Worm (Caenorhabditis elegans) whole organism, L4 larva: ENCODE measurements around the gene asah-2.
A peak's percentile ranks its signal among the peaks of the same experiment; 100 is the strongest.

ENCODE experiments used
- F10B5.3 ChIP-seq: sonication (generic microtip); optimal IDR thresholded peaks from 2 replicates; lab custom pipeline; 2016; ENCODE audit warnings: mild to moderate bottlenecking, missing genetic modification characterization, missing compliant biosample characterization
- R02D3.7 ChIP-seq: fragments of 150-350 bp; sonication (generic microtip); optimal IDR thresholded peaks from 3 replicates; lab custom pipeline; 2014; ENCODE audit warnings: missing biosample characterization, missing genetic modification characterization
- Y48G9A.11 ChIP-seq: fragments of 200-800 bp; sonication (Bioruptor generic); IDR thresholded peaks from 2 replicates; pipeline ENCODE4 v1.3.6; 2022; ENCODE audit warnings: missing genetic modification reagents, missing genetic modification characterization, missing compliant biosample characterization
- Y5F2A.4 ChIP-seq: fragments of 200-800 bp; sonication (Bioruptor generic); optimal IDR thresholded peaks from 2 replicates; lab custom pipeline; 2018; ENCODE audit warnings: mild to moderate bottlenecking, missing genetic modification characterization, missing compliant biosample characterization
- Y75B8A.6 ChIP-seq: fragments of 200-800 bp; sonication (Bioruptor generic); IDR thresholded peaks from 2 replicates; pipeline ENCODE4 v1.3.6; 2022; ENCODE audit warnings: missing genetic modification reagents, missing genetic modification characterization, missing compliant biosample characterization
- ZK337.2 ChIP-seq: fragments of 200-800 bp; sonication (Bioruptor generic); IDR thresholded peaks from 2 replicates; pipeline ENCODE4 v1.3.6; 2022; ENCODE audit warnings: missing genetic modification reagents, missing genetic modification characterization, missing compliant biosample characterization
- aha-1 ChIP-seq: fragments of 150-350 bp; peaks from one replicate; lab custom pipeline; 2014; ENCODE audit warnings: missing biosample characterization, missing genetic modification characterization
- aly-2 ChIP-seq: sonication (generic microtip); optimal IDR thresholded peaks from 2 replicates; lab custom pipeline; 2018; ENCODE audit warnings: missing biosample characterization, missing genetic modification characterization
- ama-1 ChIP-seq: fragments of 150-350 bp; optimal IDR thresholded peaks from 2 replicates; lab custom pipeline; 2014; ENCODE audit warnings: inconsistent platforms, mixed read lengths
- attf-4 ChIP-seq: sonication (generic microtip); optimal IDR thresholded peaks from 3 replicates; lab custom pipeline; 2017; ENCODE audit warnings: missing biosample characterization, missing genetic modification characterization
- ceh-82 ChIP-seq: sonication (generic microtip); optimal IDR thresholded peaks from 2 replicates; lab custom pipeline; 2017; ENCODE audit warnings: missing biosample characterization, missing genetic modification characterization
- cey-2 ChIP-seq: sonication (generic microtip); optimal IDR thresholded peaks from 3 replicates; lab custom pipeline; 2017; ENCODE audit warnings: missing genetic modification characterization, mild to moderate bottlenecking, missing compliant biosample characterization, antibody characterized with exemption, borderline replicate concordance; ENCODE audit not compliant: insufficient read depth
- daf-19 ChIP-seq: fragments of 200-800 bp; sonication (Bioruptor generic); conservative IDR thresholded peaks from 2 replicates; pipeline ENCODE4 v1.3.6; 2022; ENCODE audit warnings: missing genetic modification characterization, missing compliant biosample characterization
- dve-1 ChIP-seq: sonication (generic microtip); optimal IDR thresholded peaks from 2 replicates; lab custom pipeline; 2017; ENCODE audit warnings: antibody characterized with exemption, mild to moderate bottlenecking, missing genetic modification characterization, missing compliant biosample characterization; ENCODE audit not compliant: insufficient read depth
- egl-27 ChIP-seq: sonication (generic microtip); optimal IDR thresholded peaks from 3 replicates; lab custom pipeline; 2017; ENCODE audit warnings: missing biosample characterization, missing genetic modification reagents, missing genetic modification characterization
- fkh-10 ChIP-seq: fragments of 150-350 bp; optimal IDR thresholded peaks from 2 replicates; lab custom pipeline; 2014; ENCODE audit warnings: missing biosample characterization, missing genetic modification reagents, missing genetic modification characterization
- hlh-11 ChIP-seq: fragments of 200-800 bp; sonication (Bioruptor generic); optimal IDR thresholded peaks from 2 replicates; lab custom pipeline; 2018; ENCODE audit warnings: mild to moderate bottlenecking, missing genetic modification characterization, missing compliant biosample characterization
- hmg-1.1 ChIP-seq: fragments of 200-800 bp; sonication (Bioruptor generic); IDR thresholded peaks from 2 replicates; pipeline ENCODE4 v1.3.6; 2022; ENCODE audit warnings: missing genetic modification reagents, missing genetic modification characterization, missing compliant biosample characterization
- lin-13 ChIP-seq: fragments of 150-350 bp; optimal IDR thresholded peaks from 2 replicates; lab custom pipeline; 2014; ENCODE audit warnings: missing biosample characterization, missing genetic modification reagents, missing genetic modification characterization
- lin-38 ChIP-seq: fragments of 200-800 bp; sonication (Bioruptor generic); IDR thresholded peaks from 2 replicates; pipeline ENCODE4 v1.3.6; 2022; ENCODE audit warnings: missing genetic modification reagents, missing genetic modification characterization, missing compliant biosample characterization
- lir-3 ChIP-seq: sonication (generic microtip); optimal IDR thresholded peaks from 2 replicates; lab custom pipeline; 2016; ENCODE audit warnings: mild to moderate bottlenecking, missing genetic modification characterization, missing compliant biosample characterization
- lsy-2 ChIP-seq, 2 experiments: fragments of 150-350 bp in 1 of 2; sonication (generic microtip) in 1 of 2; optimal IDR thresholded peaks; 2 replicates each; lab custom pipeline; 2014 to 2017; ENCODE audit warnings: missing biosample characterization in 2 of 2, missing genetic modification characterization in 2 of 2
- mes-2 ChIP-seq: sonication (generic microtip); optimal IDR thresholded peaks from 2 replicates; lab custom pipeline; 2016; ENCODE audit warnings: missing genotype, mild to moderate bottlenecking, missing genetic modification characterization, missing compliant biosample characterization; ENCODE audit not compliant: poor library complexity, severe bottlenecking
- mxl-2 ChIP-seq: fragments of 200-800 bp; sonication (Bioruptor generic); conservative IDR thresholded peaks from 2 replicates; pipeline ENCODE4 v1.3.6; 2022; ENCODE audit warnings: missing genetic modification reagents, missing genetic modification characterization, missing compliant biosample characterization
- nhr-11 ChIP-seq: fragments of 150-350 bp; optimal IDR thresholded peaks from 2 replicates; lab custom pipeline; 2014; ENCODE audit warnings: missing biosample characterization, missing genetic modification characterization
- nhr-6 ChIP-seq: fragments of 150-350 bp; optimal IDR thresholded peaks from 2 replicates; lab custom pipeline; 2014; ENCODE audit warnings: missing biosample characterization, missing genetic modification characterization
- nhr-76 ChIP-seq: fragments of 150-350 bp; optimal IDR thresholded peaks from 2 replicates; lab custom pipeline; 2014; ENCODE audit warnings: missing biosample characterization, missing genetic modification characterization
- php-3 ChIP-seq: fragments of 200-800 bp; sonication (Bioruptor generic); IDR thresholded peaks from 2 replicates; pipeline ENCODE4 v1.3.6; 2022; ENCODE audit warnings: missing genetic modification reagents, missing genetic modification characterization, missing compliant biosample characterization
- sdz-12 ChIP-seq: fragments of 200-800 bp; sonication (Bioruptor generic); optimal IDR thresholded peaks from 2 replicates; lab custom pipeline; 2018; ENCODE audit warnings: mild to moderate bottlenecking, missing genetic modification characterization, missing compliant biosample characterization
- snpc-4 ChIP-seq: fragments of 150-350 bp; optimal IDR thresholded peaks from 2 replicates; lab custom pipeline; 2014; ENCODE audit warnings: missing biosample characterization, missing genetic modification characterization
- unc-130 ChIP-seq: sonication (generic microtip); optimal IDR thresholded peaks from 2 replicates; lab custom pipeline; 2016; ENCODE audit warnings: missing genetic modification reagents, missing genetic modification characterization, missing compliant biosample characterization
- unc-62 ChIP-seq, 3 experiments: fragments of 150-350 bp in 1 of 3; sonication (generic microtip); optimal IDR thresholded peaks in 2 of 3; peaks in 1 of 3; 1 replicate in 1 of 3; 2 replicates in 2 of 3; lab custom pipeline; 2014 to 2017; ENCODE audit warnings: missing biosample characterization in 3 of 3, missing genetic modification characterization in 3 of 3, missing genetic modification reagents in 3 of 3, missing genotype in 1 of 3
- vab-7 ChIP-seq: fragments of 200-800 bp; sonication (Bioruptor generic); IDR thresholded peaks from 2 replicates; pipeline ENCODE4 v1.3.6; 2022; ENCODE audit warnings: missing genetic modification reagents, missing genetic modification characterization, missing compliant biosample characterization
- zfp-2 ChIP-seq: sonication (generic microtip); optimal IDR thresholded peaks from 2 replicates; lab custom pipeline; 2016; ENCODE audit warnings: mild to moderate bottlenecking, missing genetic modification characterization, missing compliant biosample characterization
- ztf-11 ChIP-seq: fragments of 150-350 bp; optimal IDR thresholded peaks from 2 replicates; lab custom pipeline; 2014; ENCODE audit warnings: missing biosample characterization, missing genetic modification characterization

The asah-2 gene

ce11 chrII:10168905-10169782 lies 29.8 kb downstream of the asah-2 start, which contains the start of gene daf-19 (continued):
- TF ChIP-seq aha-1 (tag; lab: Kevin White, UChicago) = peak; percentile 91
- no peak for TF ChIP-seq unc-130 (GFP tag; lab: Kevin White, UChicago)
- TF ChIP-seq hlh-11 (tag; lab: Kevin White, UChicago) = peak; percentile 50
- TF ChIP-seq ZK337.2 = no peak
- TF ChIP-seq zfp-2 (tag; lab: Kevin White, UChicago) = no peak
- TF ChIP-seq egl-27 (tag; lab: Kevin White, UChicago) = no peak
- no peak for TF ChIP-seq vab-7 (GFP tag; lab: Robert Waterston, UW)
- no peak for TF ChIP-seq attf-4
- TF ChIP-seq lin-13 = peak; percentile 14
- TF ChIP-seq unc-62 (GFP tag; optimal IDR thresholded peaks at IDR 0.05 in 1 of 2; lab: Kevin White, UChicago) = peak in 1 of 2 experiments; percentile 7
- TF ChIP-seq unc-62 (tag; optimal IDR thresholded peaks at IDR 0.05; lab: Kevin White, UChicago) = no peak
- TF ChIP-seq aly-2 = no peak
- no peak for TF ChIP-seq mxl-2 (GFP tag; lab: Robert Waterston, UW)
- no peak for TF ChIP-seq lir-3
- TF ChIP-seq fkh-10 = peak; percentile 5
- TF ChIP-seq snpc-4 (tag; lab: Kevin White, UChicago) = no peak
- TF ChIP-seq R02D3.7 = no peak
- peak; percentile 32 for TF ChIP-seq dve-1 (tag; lab: Kevin White, UChicago)
- TF ChIP-seq hmg-1.1 (GFP tag; lab: Robert Waterston, UW) = peak; percentile 79
- TF ChIP-seq ama-1 (lab: Kevin White, UChicago) = peak; percentile 71
- TF ChIP-seq Y5F2A.4 (GFP tag; lab: Kevin White, UChicago) = no peak
- peak; percentile 32 for TF ChIP-seq nhr-6 (tag; lab: Kevin White, UChicago)
- peak; percentile 65 for TF ChIP-seq mes-2 (tag; lab: Kevin White, UChicago)
- no peak for TF ChIP-seq ztf-11 (tag; lab: Kevin White, UChicago)
- no peak for TF ChIP-seq nhr-76 (tag; lab: Kevin White, UChicago)
- TF ChIP-seq Y48G9A.11 = no peak
- no peak for TF ChIP-seq ceh-82 (tag; lab: Kevin White, UChicago)
- peak; percentile 47 for TF ChIP-seq sdz-12 (GFP tag; lab: Kevin White, UChicago)
- TF ChIP-seq Y75B8A.6 (GFP tag; lab: Robert Waterston, UW) = no peak
- no peak for TF ChIP-seq daf-19 (GFP tag; lab: Robert Waterston, UW)
- TF ChIP-seq php-3 (GFP tag; lab: Robert Waterston, UW) = no peak

- TF ChIP-seq daf-19 (GFP tag; lab: Robert Waterston, UW) (no peak), unc-130 (GFP tag; lab: Kevin White, UChicago) (peak; percentile 15), hlh-11 (tag; lab: Kevin White, UChicago) (no peak)
- TF ChIP-seq, all 104 proteins: peak for 1
These were observed 31.5 kb downstream of the asah-2 start, which contains the start of gene gpd-4 for ce11 chrII:10170837-10171318. TSS of gene gpd-4 (plus strand) at chrII:10171268.

ce11 chrII:10172436-10172973 lies 33.1 kb downstream of the asah-2 start, which contains the start of gene wbp-11:
TSS of gene wbp-11 (plus strand) at chrII:10172923.
- TF ChIP-seq lin-38 (GFP tag; lab: Robert Waterston, UW) (peak; percentile 65), nhr-11 (peak; percentile 26), attf-4 (no peak), cey-2 (tag; lab: Kevin White, UChicago) (no peak), dve-1 (tag; lab: Kevin White, UChicago) (peak; percentile 5), lsy-2 (tag; optimal IDR thresholded peaks at IDR 0.05; lab: Kevin White, UChicago) (peak in 1 of 2 experiments; percentile 24), mes-2 (tag; lab: Kevin White, UChicago) (peak; percentile 52), F10B5.3 (tag; lab: Kevin White, UChicago) (no peak)
